Worm (Caenorhabditis elegans) whole organism, L4 larva: ENCODE measurements around the gene F52C9.5.

ENCODE experiments used
- F26F4.8 ChIP-seq: fragments of 200-800 bp; sonication (Bioruptor generic); conservative IDR thresholded peaks from 2 replicates; pipeline ENCODE4 v1.3.6; 2022; ENCODE audit warnings: missing genetic modification characterization, missing compliant biosample characterization
- F37D6.2 ChIP-seq: sonication (generic microtip); optimal IDR thresholded peaks from 2 replicates; lab custom pipeline; 2016; ENCODE audit warnings: mild to moderate bottlenecking, missing genetic modification characterization, missing compliant biosample characterization
- T26A8.4 ChIP-seq: fragments of 200-800 bp; sonication (Bioruptor generic); IDR thresholded peaks from 2 replicates; pipeline ENCODE4 v1.3.6; 2022; ENCODE audit warnings: missing genetic modification characterization, missing compliant biosample characterization
- Y105C5A.15 ChIP-seq: fragments of 200-800 bp; sonication (Bioruptor generic); IDR thresholded peaks from 2 replicates; pipeline ENCODE4 v1.3.6; 2022; ENCODE audit warnings: missing genetic modification characterization, missing compliant biosample characterization
- Y48G9A.11 ChIP-seq: fragments of 200-800 bp; sonication (Bioruptor generic); IDR thresholded peaks from 2 replicates; pipeline ENCODE4 v1.3.6; 2022; ENCODE audit warnings: missing genetic modification reagents, missing genetic modification characterization, missing compliant biosample characterization
- Y5F2A.4 ChIP-seq: fragments of 200-800 bp; sonication (Bioruptor generic); optimal IDR thresholded peaks from 2 replicates; lab custom pipeline; 2018; ENCODE audit warnings: mild to moderate bottlenecking, missing genetic modification characterization, missing compliant biosample characterization
- ZK337.2 ChIP-seq: fragments of 200-800 bp; sonication (Bioruptor generic); IDR thresholded peaks from 2 replicates; pipeline ENCODE4 v1.3.6; 2022; ENCODE audit warnings: missing genetic modification reagents, missing genetic modification characterization, missing compliant biosample characterization
- aha-1 ChIP-seq: fragments of 150-350 bp; peaks from one replicate; lab custom pipeline; 2014; ENCODE audit warnings: missing biosample characterization, missing genetic modification characterization
- aly-2 ChIP-seq: sonication (generic microtip); optimal IDR thresholded peaks from 2 replicates; lab custom pipeline; 2018; ENCODE audit warnings: missing biosample characterization, missing genetic modification characterization
- ama-1 ChIP-seq: fragments of 150-350 bp; optimal IDR thresholded peaks from 2 replicates; lab custom pipeline; 2014; ENCODE audit warnings: inconsistent platforms, mixed read lengths
- attf-4 ChIP-seq: sonication (generic microtip); optimal IDR thresholded peaks from 3 replicates; lab custom pipeline; 2017; ENCODE audit warnings: missing biosample characterization, missing genetic modification characterization
- ceh-44 ChIP-seq: fragments of 200-800 bp; sonication (Bioruptor generic); IDR thresholded peaks from 2 replicates; pipeline ENCODE4 v1.3.6; 2022; ENCODE audit warnings: missing genetic modification reagents, missing genetic modification characterization, missing compliant biosample characterization
- ceh-82 ChIP-seq: sonication (generic microtip); optimal IDR thresholded peaks from 2 replicates; lab custom pipeline; 2017; ENCODE audit warnings: missing biosample characterization, missing genetic modification characterization
- daf-12 ChIP-seq: fragments of 150-350 bp; optimal IDR thresholded peaks from 2 replicates; lab custom pipeline; 2014; ENCODE audit warnings: missing biosample characterization, missing genetic modification reagents, missing genetic modification characterization
- daf-16 ChIP-seq, 3 experiments: sonication (generic microtip); optimal IDR thresholded peaks; 2 replicates each; lab custom pipeline; 2016 to 2017; ENCODE audit warnings: missing genetic modification characterization in 3 of 3, missing genetic modification reagents in 3 of 3, mild to moderate bottlenecking in 2 of 3, missing compliant biosample characterization in 2 of 3, missing biosample characterization in 1 of 3, moderate library complexity in 1 of 3
- daf-19 ChIP-seq: fragments of 200-800 bp; sonication (Bioruptor generic); conservative IDR thresholded peaks from 2 replicates; pipeline ENCODE4 v1.3.6; 2022; ENCODE audit warnings: missing genetic modification characterization, missing compliant biosample characterization
- daf-8 ChIP-seq: fragments of 200-800 bp; sonication (Bioruptor generic); IDR thresholded peaks from 2 replicates; pipeline ENCODE4 v1.3.6; 2022; ENCODE audit warnings: missing genetic modification characterization, missing compliant biosample characterization
- dmd-6 ChIP-seq: fragments of 200-800 bp; sonication (Bioruptor generic); IDR thresholded peaks from 2 replicates; pipeline ENCODE4 v1.3.6; 2022; ENCODE audit warnings: missing genetic modification reagents, missing genetic modification characterization, missing compliant biosample characterization
- dmd-8 ChIP-seq: fragments of 200-800 bp; sonication (Bioruptor generic); IDR thresholded peaks from 2 replicates; pipeline ENCODE4 v1.3.6; 2022; ENCODE audit warnings: missing genetic modification characterization, missing compliant biosample characterization
- dpl-1 ChIP-seq: fragments of 150-350 bp; optimal IDR thresholded peaks from 2 replicates; lab custom pipeline; 2014; ENCODE audit warnings: missing biosample characterization, missing genetic modification reagents, missing genetic modification characterization
- fkh-10 ChIP-seq: fragments of 150-350 bp; optimal IDR thresholded peaks from 2 replicates; lab custom pipeline; 2014; ENCODE audit warnings: missing biosample characterization, missing genetic modification reagents, missing genetic modification characterization
- fos-1 ChIP-seq: fragments of 150-350 bp; optimal IDR thresholded peaks from 2 replicates; lab custom pipeline; 2014; ENCODE audit warnings: missing biosample characterization, missing genetic modification characterization
- hif-1 ChIP-seq, 2 experiments: sonication (generic microtip); optimal IDR thresholded peaks; 2 replicates each; lab custom pipeline; 2016 to 2017; ENCODE audit warnings: missing compliant biosample characterization in 2 of 2, missing genetic modification characterization in 2 of 2, missing genetic modification reagents in 2 of 2, missing genotype in 2 of 2, mild to moderate bottlenecking in 1 of 2
- hlh-11 ChIP-seq: fragments of 200-800 bp; sonication (Bioruptor generic); optimal IDR thresholded peaks from 2 replicates; lab custom pipeline; 2018; ENCODE audit warnings: mild to moderate bottlenecking, missing genetic modification characterization, missing compliant biosample characterization
- hlh-30 ChIP-seq: sonication (generic microtip); optimal IDR thresholded peaks from 2 replicates; lab custom pipeline; 2017; ENCODE audit warnings: antibody characterized with exemption, mild to moderate bottlenecking, missing genetic modification characterization, missing compliant biosample characterization; ENCODE audit not compliant: insufficient read depth
- hmg-1.1 ChIP-seq: fragments of 200-800 bp; sonication (Bioruptor generic); IDR thresholded peaks from 2 replicates; pipeline ENCODE4 v1.3.6; 2022; ENCODE audit warnings: missing genetic modification reagents, missing genetic modification characterization, missing compliant biosample characterization
- lin-29 ChIP-seq: fragments of 200-800 bp; sonication (Bioruptor generic); IDR thresholded peaks from 2 replicates; pipeline ENCODE4 v1.3.6; 2022; ENCODE audit warnings: missing genetic modification reagents, missing genetic modification characterization, missing compliant biosample characterization
- lin-38 ChIP-seq: fragments of 200-800 bp; sonication (Bioruptor generic); IDR thresholded peaks from 2 replicates; pipeline ENCODE4 v1.3.6; 2022; ENCODE audit warnings: missing genetic modification reagents, missing genetic modification characterization, missing compliant biosample characterization
- lin-39 ChIP-seq: fragments of 150-350 bp; optimal IDR thresholded peaks from 2 replicates; lab custom pipeline; 2014; ENCODE audit warnings: missing biosample characterization, missing genetic modification reagents, missing genetic modification characterization
- lsy-2 ChIP-seq, 2 experiments: fragments of 150-350 bp in 1 of 2; sonication (generic microtip) in 1 of 2; optimal IDR thresholded peaks; 2 replicates each; lab custom pipeline; 2014 to 2017; ENCODE audit warnings: missing biosample characterization in 2 of 2, missing genetic modification characterization in 2 of 2
- mep-1 ChIP-seq: fragments of 150-350 bp; sonication (generic microtip); optimal IDR thresholded peaks from 3 replicates; lab custom pipeline; 2014; ENCODE audit warnings: missing biosample characterization, missing genetic modification characterization
- mxl-3 ChIP-seq: fragments of 200-800 bp; sonication (Bioruptor generic); optimal IDR thresholded peaks from 2 replicates; lab custom pipeline; 2018; ENCODE audit warnings: mild to moderate bottlenecking, missing genetic modification characterization, missing compliant biosample characterization
- nhr-10 ChIP-seq: fragments of 150-350 bp; optimal IDR thresholded peaks from 2 replicates; lab custom pipeline; 2014; ENCODE audit warnings: missing biosample characterization, missing genetic modification characterization
- nhr-11 ChIP-seq: fragments of 150-350 bp; optimal IDR thresholded peaks from 2 replicates; lab custom pipeline; 2014; ENCODE audit warnings: missing biosample characterization, missing genetic modification characterization
- nhr-111 ChIP-seq: fragments of 200-800 bp; sonication (Bioruptor generic); optimal IDR thresholded peaks from 2 replicates; lab custom pipeline; 2018; ENCODE audit warnings: mild to moderate bottlenecking, missing genetic modification characterization, missing compliant biosample characterization
- nhr-28 ChIP-seq: fragments of 150-350 bp; optimal IDR thresholded peaks from 2 replicates; lab custom pipeline; 2014; ENCODE audit warnings: missing biosample characterization, missing genetic modification characterization
- nhr-48 ChIP-seq: sonication (generic microtip); optimal IDR thresholded peaks from 2 replicates; lab custom pipeline; 2016; ENCODE audit warnings: mild to moderate bottlenecking, missing genetic modification characterization, missing compliant biosample characterization
- nhr-6 ChIP-seq: fragments of 150-350 bp; optimal IDR thresholded peaks from 2 replicates; lab custom pipeline; 2014; ENCODE audit warnings: missing biosample characterization, missing genetic modification characterization
- nhr-76 ChIP-seq: fragments of 150-350 bp; optimal IDR thresholded peaks from 2 replicates; lab custom pipeline; 2014; ENCODE audit warnings: missing biosample characterization, missing genetic modification characterization
- rbr-2 ChIP-seq: sonication (generic microtip); optimal IDR thresholded peaks from 2 replicates; lab custom pipeline; 2016; ENCODE audit warnings: missing genotype, missing genetic modification characterization, missing compliant biosample characterization
- saeg-2 ChIP-seq: fragments of 200-800 bp; sonication (Bioruptor generic); IDR thresholded peaks from 2 replicates; pipeline ENCODE4 v1.3.6; 2022; ENCODE audit warnings: missing genetic modification reagents, missing genetic modification characterization, missing compliant biosample characterization
- skn-1 ChIP-seq: fragments of 150-350 bp; optimal IDR thresholded peaks from 2 replicates; lab custom pipeline; 2014; ENCODE audit warnings: missing biosample characterization, missing genetic modification characterization
- tag-97 ChIP-seq: fragments of 200-800 bp; sonication (Bioruptor generic); IDR thresholded peaks from 2 replicates; pipeline ENCODE4 v1.3.6; 2022; ENCODE audit warnings: missing genetic modification characterization, missing compliant biosample characterization
- tra-1 ChIP-seq: fragments of 200-800 bp; sonication (Bioruptor generic); IDR thresholded peaks from 2 replicates; pipeline ENCODE4 v1.3.6; 2022; ENCODE audit warnings: missing genetic modification reagents, missing genetic modification characterization, missing compliant biosample characterization
- unc-130 ChIP-seq: sonication (generic microtip); optimal IDR thresholded peaks from 2 replicates; lab custom pipeline; 2016; ENCODE audit warnings: missing genetic modification reagents, missing genetic modification characterization, missing compliant biosample characterization
- vab-7 ChIP-seq: fragments of 200-800 bp; sonication (Bioruptor generic); IDR thresholded peaks from 2 replicates; pipeline ENCODE4 v1.3.6; 2022; ENCODE audit warnings: missing genetic modification reagents, missing genetic modification characterization, missing compliant biosample characterization
- zip-2 ChIP-seq: fragments of 150-350 bp; optimal IDR thresholded peaks from 2 replicates; lab custom pipeline; 2014; ENCODE audit warnings: missing biosample characterization, missing genetic modification characterization

The F52C9.5 gene

ce11 chrIII:5343555-5343954 lies 41.5 kb downstream of the F52C9.5 start:
- TF ChIP-seq aha-1 (tag; lab: Kevin White, UChicago), result peak; percentile 90
- TF ChIP-seq lin-39 (tag; lab: Kevin White, UChicago), result no peak

DNA sequence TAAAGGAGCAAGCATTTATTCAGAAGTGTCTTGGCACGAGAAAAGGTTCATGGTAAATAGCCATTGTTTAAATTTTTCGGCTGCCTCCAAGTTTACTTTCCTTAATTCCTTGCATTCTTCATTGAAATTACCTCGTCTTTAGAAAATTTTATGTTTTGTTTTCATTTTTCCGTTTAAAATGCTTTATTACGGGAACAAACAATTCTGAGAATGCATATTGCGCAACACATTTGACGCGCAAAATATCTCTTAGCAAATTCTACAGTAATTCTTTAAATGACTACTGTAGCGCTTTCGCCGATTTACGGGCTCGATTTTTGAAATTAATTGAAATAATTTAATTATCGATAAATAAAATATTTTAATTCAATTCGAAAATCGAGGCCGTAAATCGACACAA lies 42.5 kb downstream of the F52C9.5 start:
- TF ChIP-seq ceh-44 (no peak), aly-2 (tag; lab: Kevin White, UChicago) (no peak), dpl-1 (no peak), daf-8 (no peak), hif-1 (tag; optimal IDR thresholded peaks at IDR 0.05; lab: Kevin White, UChicago) (no peak)

- no peak for TF ChIP-seq Y5F2A.4 (GFP tag; lab: Kevin White, UChicago)
- TF ChIP-seq zip-2 (tag; lab: Kevin White, UChicago), result no peak
- TF ChIP-seq daf-19, result no peak
- TF ChIP-seq F26F4.8, result no peak
- no peak for TF ChIP-seq attf-4 (tag; lab: Kevin White, UChicago)
- TF ChIP-seq mxl-3 (GFP tag; lab: Kevin White, UChicago), result no peak
- TF ChIP-seq aha-1 (tag; lab: Kevin White, UChicago), result no peak
- TF ChIP-seq nhr-10, result no peak
- no peak for TF ChIP-seq lin-38
- TF ChIP-seq daf-8, result no peak
- no peak for TF ChIP-seq nhr-28
- TF ChIP-seq ama-1, result no peak
- no peak for TF ChIP-seq tag-97 (GFP tag; lab: Robert Waterston, UW)
- no peak for TF ChIP-seq T26A8.4
- TF ChIP-seq daf-12 (tag; lab: Kevin White, UChicago), result no peak
- TF ChIP-seq vab-7 (GFP tag; lab: Robert Waterston, UW), result no peak
- no peak for TF ChIP-seq dmd-6
- TF ChIP-seq fos-1 (tag; lab: Kevin White, UChicago), result no peak
Measured at ce11 chrIII:5346017-5346416, 44.0 kb downstream of the F52C9.5 start, which contains the start of gene glrx-21. Gene glrx-21 (minus strand): TSS chrIII:5346117.

ce11 chrIII:5349250-5349649 lies 47.2 kb downstream of the F52C9.5 start, which contains the start of gene thoc-5:
Gene thoc-5 (minus strand): TSS chrIII:5349401.
- 0 out of 2 replicates have a peak, but pooled peaks have one; percentile 37 for TF ChIP-seq hmg-1.1 (GFP tag; lab: Robert Waterston, UW)
- TF ChIP-seq mxl-3 (GFP tag; lab: Kevin White, UChicago), result no peak
- TF ChIP-seq dmd-6, result peak; percentile 81
- no peak for TF ChIP-seq skn-1 (tag; lab: Kevin White, UChicago)
- peak; percentile 74; the same call in 1 of the 2 replicates for TF ChIP-seq ceh-44
- peak; percentile 92 for TF ChIP-seq ZK337.2
- peak; percentile 57 for TF ChIP-seq rbr-2 (tag; lab: Kevin White, UChicago)
- peak; percentile 77 for TF ChIP-seq nhr-6 (tag; lab: Kevin White, UChicago)
- peak; percentile 94 for TF ChIP-seq unc-130 (GFP tag; lab: Kevin White, UChicago)
- no peak for TF ChIP-seq nhr-111
- peak; percentile 53 for TF ChIP-seq mep-1
- peak; percentile 78; the same call in 1 of the 2 replicates for TF ChIP-seq Y48G9A.11 (GFP tag; lab: Robert Waterston, UW)
- TF ChIP-seq hlh-30, result peak; percentile 53
- no peak for TF ChIP-seq saeg-2 (GFP tag; lab: Robert Waterston, UW)
- TF ChIP-seq hlh-11 (tag; lab: Kevin White, UChicago), result peak; percentile 52
- TF ChIP-seq lsy-2 (tag; optimal IDR thresholded peaks at IDR 0.05; lab: Kevin White, UChicago), result peak in 1 of 2 experiments; percentile 87
- no peak for TF ChIP-seq dmd-8 (GFP tag; lab: Robert Waterston, UW)
- TF ChIP-seq nhr-48 (tag; lab: Kevin White, UChicago), result no peak
- peak in 1 of 2 experiments; percentile 94 for TF ChIP-seq hif-1 (tag; optimal IDR thresholded peaks at IDR 0.05; lab: Kevin White, UChicago)
- no peak for TF ChIP-seq ceh-82
- TF ChIP-seq Y105C5A.15 (GFP tag; lab: Robert Waterston, UW), result no peak
- TF ChIP-seq daf-16 (GFP tag; optimal IDR thresholded peaks at IDR 0.05; lab: Kevin White, UChicago), result peak in 1 of 2 experiments; percentile 26
- no peak for TF ChIP-seq daf-16 (tag; optimal IDR thresholded peaks at IDR 0.05; lab: Kevin White, UChicago)
- TF ChIP-seq tra-1 (GFP tag; lab: Robert Waterston, UW), result peak; percentile 72; the same call in 1 of the 2 replicates
- TF ChIP-seq nhr-76 (tag; lab: Kevin White, UChicago), result no peak
- peak; percentile 77; the same call in 1 of the 2 replicates for TF ChIP-seq tag-97 (GFP tag; lab: Robert Waterston, UW)
- no peak for TF ChIP-seq nhr-10
- TF ChIP-seq F37D6.2 (tag; lab: Kevin White, UChicago), result peak; percentile 35
- TF ChIP-seq lin-29, result no peak
- no peak for TF ChIP-seq fkh-10
- peak; percentile 36 for TF ChIP-seq nhr-11 (tag; lab: Kevin White, UChicago)
